Fruit fly (Drosophila melanogaster) whole organism, prepupa: ENCODE data around the gene Epp.
A peak's percentile ranks its signal among the peaks of the same experiment; 100 is the strongest.

Source experiments
- Blimp-1 ChIP-seq: fragments of 200-800 bp; sonication (Bioruptor generic); optimal IDR thresholded peaks from 3 replicates; lab custom pipeline; 2017; ENCODE audit warnings: missing biosample characterization, missing genetic modification characterization, mild to moderate bottlenecking, moderate library complexity, missing genetic modification reagents
- CG10631 ChIP-seq: fragments of 200-800 bp; sonication (Bioruptor generic); optimal IDR thresholded peaks from 2 replicates; lab custom pipeline; 2016; ENCODE audit warnings: missing biosample characterization, missing genetic modification characterization
- CG10669 ChIP-seq: fragments of 200-800 bp; sonication (Bioruptor generic); optimal IDR thresholded peaks from 3 replicates; lab custom pipeline; 2018; ENCODE audit warnings: missing biosample characterization, mild to moderate bottlenecking, missing genetic modification characterization, moderate library complexity
- CG11902 ChIP-seq: fragments of 200-800 bp; sonication (Bioruptor generic); optimal IDR thresholded peaks from 3 replicates; lab custom pipeline; 2016; ENCODE audit warnings: missing biosample characterization, missing genetic modification characterization
- CG15336 ChIP-seq: fragments of 200-800 bp; sonication (Bioruptor generic); IDR thresholded peaks from 2 replicates; pipeline ENCODE4 v1.3.6; 2022; ENCODE audit warnings: missing biosample characterization, missing genetic modification characterization
- CG16779 ChIP-seq: fragments of 200-800 bp; sonication (Bioruptor generic); optimal IDR thresholded peaks from 3 replicates; lab custom pipeline; 2017; ENCODE audit warnings: missing biosample characterization, mild to moderate bottlenecking, missing genetic modification characterization
- CG3032 ChIP-seq: fragments of 200-800 bp; optimal IDR thresholded peaks from 2 replicates; lab custom pipeline; 2019; ENCODE audit warnings: missing biosample characterization, mild to moderate bottlenecking, missing genetic modification characterization, moderate library complexity
- CG31627 ChIP-seq: fragments of 200-800 bp; sonication (Bioruptor generic); optimal IDR thresholded peaks from 3 replicates; lab custom pipeline; 2016; ENCODE audit warnings: missing biosample characterization, missing genetic modification characterization
- CG32006 ChIP-seq: fragments of 200-800 bp; sonication (Bioruptor generic); optimal IDR thresholded peaks from 3 replicates; lab custom pipeline; 2017; ENCODE audit warnings: missing biosample characterization, mild to moderate bottlenecking, missing genetic modification characterization
- CG34406 ChIP-seq: fragments of 200-800 bp; sonication (Bioruptor generic); optimal IDR thresholded peaks from 3 replicates; lab custom pipeline; 2016; ENCODE audit warnings: missing biosample characterization, missing genetic modification characterization
- CG4318 ChIP-seq: fragments of 200-800 bp; sonication (Bioruptor generic); optimal IDR thresholded peaks from 3 replicates; lab custom pipeline; 2017; ENCODE audit warnings: missing biosample characterization, mild to moderate bottlenecking, missing genetic modification characterization
- CG6163 ChIP-seq: fragments of 200-800 bp; sonication (Bioruptor generic); IDR thresholded peaks from 3 replicates; pipeline ENCODE4 v1.3.6; 2022; ENCODE audit warnings: missing biosample characterization, missing genetic modification characterization
- CG6276 ChIP-seq: fragments of 200-800 bp; sonication (Bioruptor generic); optimal IDR thresholded peaks from 2 replicates; lab custom pipeline; 2017; ENCODE audit warnings: missing biosample characterization, mild to moderate bottlenecking, missing genetic modification characterization
- CG6792 ChIP-seq: fragments of 200-800 bp; sonication (Bioruptor generic); optimal IDR thresholded peaks from 3 replicates; lab custom pipeline; 2016; ENCODE audit warnings: missing biosample characterization, missing genetic modification characterization
- CG6808 ChIP-seq: fragments of 200-800 bp; sonication (Bioruptor generic); optimal IDR thresholded peaks from 3 replicates; lab custom pipeline; 2017; ENCODE audit warnings: missing biosample characterization, missing genetic modification characterization, mild to moderate bottlenecking, moderate library complexity, missing genetic modification reagents
- CG6854 ChIP-seq: fragments of 200-800 bp; sonication (Bioruptor generic); optimal IDR thresholded peaks from 2 replicates; lab custom pipeline; 2017; ENCODE audit warnings: missing biosample characterization, mild to moderate bottlenecking, missing genetic modification characterization
- CG7368 ChIP-seq: fragments of 200-800 bp; sonication (Bioruptor generic); optimal IDR thresholded peaks from 3 replicates; lab custom pipeline; 2016; ENCODE audit warnings: missing biosample characterization, missing genetic modification characterization
- CG8119 ChIP-seq: fragments of 200-800 bp; sonication (Bioruptor generic); IDR thresholded peaks from 3 replicates; pipeline ENCODE4 v1.3.6; 2022; ENCODE audit warnings: missing biosample characterization, missing genetic modification characterization
- CG8632 ChIP-seq: fragments of 200-800 bp; sonication (Bioruptor generic); optimal IDR thresholded peaks from 3 replicates; lab custom pipeline; 2016; ENCODE audit warnings: missing biosample characterization, missing genetic modification characterization
- CG9139 ChIP-seq: fragments of 200-800 bp; sonication (Bioruptor generic); optimal IDR thresholded peaks from 3 replicates; lab custom pipeline; 2017; ENCODE audit warnings: missing biosample characterization, mild to moderate bottlenecking, missing genetic modification characterization
- Eip75B ChIP-seq: fragments of 200-800 bp; sonication (Bioruptor generic); optimal IDR thresholded peaks from 3 replicates; lab custom pipeline; 2016; ENCODE audit warnings: missing biosample characterization, missing genetic modification characterization
- Eip78C ChIP-seq: fragments of 200-800 bp; sonication (Bioruptor generic); peaks from one replicate; lab custom pipeline; 2016; ENCODE audit warnings: missing biosample characterization, missing genetic modification characterization
- Eip93F ChIP-seq: fragments of 200-800 bp; sonication (Bioruptor generic); optimal IDR thresholded peaks from 2 replicates; lab custom pipeline; 2016; ENCODE audit warnings: missing biosample characterization, mild to moderate bottlenecking, missing genetic modification characterization
- Ets21C ChIP-seq: fragments of 200-800 bp; sonication (Bioruptor generic); optimal IDR thresholded peaks from 3 replicates; lab custom pipeline; 2016; ENCODE audit warnings: missing biosample characterization, missing genetic modification characterization
- Gug ChIP-seq: fragments of 200-800 bp; sonication (Bioruptor generic); IDR thresholded peaks from 2 replicates; pipeline ENCODE4 v1.3.6; 2022; ENCODE audit warnings: missing biosample characterization, missing genetic modification characterization
- Hr38 ChIP-seq: sonication (Bioruptor generic); optimal IDR thresholded peaks from 2 replicates; lab custom pipeline; 2016; ENCODE audit warnings: missing biosample characterization, missing genetic modification characterization
- Hr39 ChIP-seq: fragments of 200-800 bp; sonication (Bioruptor generic); optimal IDR thresholded peaks from 2 replicates; lab custom pipeline; 2016; ENCODE audit warnings: missing biosample characterization, missing genetic modification characterization
- Hr4 ChIP-seq: fragments of 200-800 bp; sonication (Bioruptor generic); optimal IDR thresholded peaks from 3 replicates; lab custom pipeline; 2016; ENCODE audit warnings: missing biosample characterization, missing genetic modification characterization
- Lpt ChIP-seq: fragments of 200-800 bp; sonication (Bioruptor generic); optimal IDR thresholded peaks from 3 replicates; lab custom pipeline; 2016; ENCODE audit warnings: missing biosample characterization, missing genetic modification characterization
- Met ChIP-seq: fragments of 200-800 bp; sonication (Bioruptor generic); optimal IDR thresholded peaks from 3 replicates; lab custom pipeline; 2016; ENCODE audit warnings: missing biosample characterization, missing genetic modification characterization
- OdsH ChIP-seq: fragments of 200-800 bp; sonication (Bioruptor generic); optimal IDR thresholded peaks from 3 replicates; lab custom pipeline; 2016; ENCODE audit warnings: missing biosample characterization, missing genetic modification characterization
- Smox ChIP-seq: fragments of 200-800 bp; sonication (Bioruptor generic); optimal IDR thresholded peaks from 3 replicates; lab custom pipeline; 2016; ENCODE audit warnings: missing biosample characterization, missing genetic modification characterization
- Sox14 ChIP-seq: fragments of 200-800 bp; sonication (Bioruptor generic); optimal IDR thresholded peaks from 3 replicates; lab custom pipeline; 2016; ENCODE audit warnings: missing biosample characterization, missing genetic modification characterization
- Sox15 ChIP-seq: fragments of 200-800 bp; sonication (Bioruptor generic); optimal IDR thresholded peaks from 3 replicates; lab custom pipeline; 2016; ENCODE audit warnings: missing biosample characterization, missing genetic modification characterization
- achi ChIP-seq: fragments of 200-800 bp; sonication (Bioruptor generic); optimal IDR thresholded peaks from 3 replicates; lab custom pipeline; 2016; ENCODE audit warnings: missing biosample characterization, missing genetic modification characterization
- acj6 ChIP-seq: fragments of 200-800 bp; sonication (Bioruptor generic); optimal IDR thresholded peaks from 3 replicates; lab custom pipeline; 2016; ENCODE audit warnings: missing biosample characterization, missing genetic modification characterization
- dac ChIP-seq: fragments of 200-800 bp; sonication (Bioruptor generic); optimal IDR thresholded peaks from 2 replicates; lab custom pipeline; 2017; ENCODE audit warnings: missing biosample characterization, mild to moderate bottlenecking, missing genetic modification characterization
- dsx ChIP-seq: fragments of 200-800 bp; optimal IDR thresholded peaks from 3 replicates; lab custom pipeline; 2019; ENCODE audit warnings: missing biosample characterization, mild to moderate bottlenecking, missing genetic modification characterization, moderate library complexity; ENCODE audit not compliant: poor library complexity, severe bottlenecking
- esn ChIP-seq: fragments of 200-800 bp; sonication (Bioruptor generic); optimal IDR thresholded peaks from 2 replicates; lab custom pipeline; 2016; ENCODE audit warnings: missing biosample characterization, mild to moderate bottlenecking, missing genetic modification characterization, moderate library complexity
- fd59A ChIP-seq: fragments of 200-800 bp; sonication (Bioruptor generic); optimal IDR thresholded peaks from 2 replicates; lab custom pipeline; 2017; ENCODE audit warnings: missing biosample characterization, mild to moderate bottlenecking, missing genetic modification characterization, missing genetic modification reagents
- fd85E ChIP-seq: fragments of 200-800 bp; sonication (Bioruptor generic); optimal IDR thresholded peaks from 3 replicates; lab custom pipeline; 2016; ENCODE audit warnings: missing biosample characterization, missing genetic modification characterization
- fkh ChIP-seq: fragments of 200-800 bp; sonication (Bioruptor generic); optimal IDR thresholded peaks from 3 replicates; lab custom pipeline; 2017; ENCODE audit warnings: missing biosample characterization, mild to moderate bottlenecking, missing genetic modification characterization, moderate library complexity
- net ChIP-seq: fragments of 200-800 bp; sonication (Bioruptor generic); optimal IDR thresholded peaks from 3 replicates; lab custom pipeline; 2016; ENCODE audit warnings: missing biosample characterization, missing genetic modification characterization
- pdm3 ChIP-seq: fragments of 200-800 bp; sonication (Bioruptor generic); optimal IDR thresholded peaks from 3 replicates; lab custom pipeline; 2016; ENCODE audit warnings: missing biosample characterization, missing genetic modification characterization
- salr ChIP-seq, 2 experiments: fragments of 200-800 bp; sonication (Bioruptor generic); optimal IDR thresholded peaks; 3 replicates each; lab custom pipeline; 2016 to 2018; ENCODE audit warnings: missing biosample characterization in 2 of 2, missing genetic modification characterization in 2 of 2, mild to moderate bottlenecking in 1 of 2
- spab ChIP-seq: fragments of 200-800 bp; sonication (Bioruptor generic); optimal IDR thresholded peaks from 2 replicates; lab custom pipeline; 2017; ENCODE audit warnings: missing biosample characterization, mild to moderate bottlenecking, missing genetic modification characterization, missing genetic modification reagents
- ss ChIP-seq, 2 experiments: fragments of 200-800 bp; sonication (Bioruptor generic); optimal IDR thresholded peaks; 2 replicates in 1 of 2; 3 replicates in 1 of 2; lab custom pipeline; 2017 to 2018; ENCODE audit warnings: mild to moderate bottlenecking in 2 of 2, missing biosample characterization in 2 of 2, missing genetic modification characterization in 2 of 2, moderate library complexity in 1 of 2
- topi ChIP-seq: fragments of 200-800 bp; sonication (Bioruptor generic); optimal IDR thresholded peaks from 3 replicates; lab custom pipeline; 2016; ENCODE audit warnings: missing biosample characterization, missing genetic modification characterization
- vri ChIP-seq: fragments of 200-800 bp; sonication (Bioruptor generic); optimal IDR thresholded peaks from 3 replicates; lab custom pipeline; 2016; ENCODE audit warnings: missing biosample characterization, mild to moderate bottlenecking, missing genetic modification characterization

Gene Epp

dm6 chr3R:23992823-23993797 is at the start of gene Epp, which contains the start of gene Rab7:
Gene Epp, minus strand, starts transcription at chr3R:23992916.
Gene Rab7, plus strand, starts transcription at chr3R:23993008.
- TF ChIP-seq Gug (GFP tag; lab: Robert Waterston, UW) (0 out of 2 replicates have a peak, but pooled peaks have one; percentile 8), CG3032 (peak; percentile 14), Hr4 (GFP tag; lab: Kevin White, UChicago) (no peak), ss (GFP tag; optimal IDR thresholded peaks at IDR 0.05; lab: Kevin White, UChicago) (peak; percentile 80 to 81), OdsH (GFP tag; lab: Kevin White, UChicago) (peak; percentile 51), pdm3 (GFP tag; lab: Kevin White, UChicago) (no peak), CG11902 (GFP tag; lab: Kevin White, UChicago) (no peak), CG8632 (GFP tag; lab: Kevin White, UChicago) (peak; percentile 1), Eip93F (no peak), CG6163 (GFP tag; lab: Robert Waterston, UW) (0 out of 3 replicates have a peak, but pooled peaks have one; percentile 35), Blimp-1 (GFP tag; lab: Kevin White, UChicago) (peak; percentile 77), Eip78C (GFP tag; lab: Kevin White, UChicago) (peak; percentile 74), dac (GFP tag; lab: Kevin White, UChicago) (no peak), net (GFP tag; lab: Kevin White, UChicago) (peak; percentile 53), acj6 (GFP tag; lab: Kevin White, UChicago) (no peak), vri (GFP tag; lab: Kevin White, UChicago) (peak; percentile 61), Smox (GFP tag; lab: Kevin White, UChicago) (no peak), Hr39 (GFP tag; lab: Kevin White, UChicago) (peak; percentile 49), Ets21C (GFP tag; lab: Kevin White, UChicago) (peak; percentile 51), CG4318 (GFP tag; lab: Kevin White, UChicago) (no peak), CG8119 (GFP tag; lab: Robert Waterston, UW) (peak; percentile 47; the same call in 1 of the 3 replicates), CG10631 (no peak), CG7368 (GFP tag; lab: Kevin White, UChicago) (no peak), Lpt (GFP tag; lab: Kevin White, UChicago) (no peak), CG6792 (GFP tag; lab: Kevin White, UChicago) (no peak), CG6854 (GFP tag; lab: Kevin White, UChicago) (no peak), CG6808 (GFP tag; lab: Kevin White, UChicago) (peak; percentile 54), CG15336 (GFP tag; lab: Robert Waterston, UW) (peak; percentile 39; the same call in 1 of the 2 replicates), salr (GFP tag; optimal IDR thresholded peaks at IDR 0.05; lab: Kevin White, UChicago) (peak in 1 of 2 experiments; percentile 32), Hr38 (GFP tag; lab: Kevin White, UChicago) (no peak), topi (GFP tag; lab: Kevin White, UChicago) (peak; percentile 60), spab (GFP tag; lab: Kevin White, UChicago) (peak; percentile 25), fd85E (GFP tag; lab: Kevin White, UChicago) (no peak), CG31627 (GFP tag; lab: Kevin White, UChicago) (peak; percentile 54), CG10669 (GFP tag; lab: Kevin White, UChicago) (no peak), CG9139 (GFP tag; lab: Kevin White, UChicago) (peak; percentile 59), Sox14 (GFP tag; lab: Kevin White, UChicago) (peak; percentile 82), CG16779 (tag; lab: Kevin White, UChicago) (no peak), achi (GFP tag; lab: Kevin White, UChicago) (no peak), Met (GFP tag; lab: Kevin White, UChicago) (no peak), fkh (GFP tag; lab: Kevin White, UChicago) (peak; percentile 45), dsx (peak; percentile 19), CG6276 (GFP tag; lab: Kevin White, UChicago) (no peak), esn (GFP tag; lab: Kevin White, UChicago) (peak; percentile 64), CG32006 (GFP tag; lab: Kevin White, UChicago) (no peak), CG34406 (GFP tag; lab: Kevin White, UChicago) (no peak), Sox15 (GFP tag; lab: Kevin White, UChicago) (no peak), fd59A (GFP tag; lab: Kevin White, UChicago) (no peak), Eip75B (GFP tag; lab: Kevin White, UChicago) (peak; percentile 39)
